Fruit fly (Drosophila melanogaster): ENCODE data around the gene CG33654.

CG33654 gene

dm6 chr3R:9594839-9595238 is 11.8 kb upstream of the CG33654 start:
- no peak for TF ChIP-seq usp (GFP tag; optimal IDR thresholded peaks at IDR 0.05)
- TF ChIP-seq Myc (optimal IDR thresholded peaks at IDR 0.05) = no peak
- no peak for TF ChIP-seq Hr83 (GFP tag; optimal IDR thresholded peaks at IDR 0.05; ENCODE audit: poor library complexity, severe bottlenecking)
- TF ChIP-seq Dif (GFP tag; optimal IDR thresholded peaks at IDR 0.05; ENCODE audit: partially characterized antibody) = no peak
- TF ChIP-seq CG32264 (GFP tag; optimal IDR thresholded peaks at IDR 0.05) = no peak
- no peak for TF ChIP-seq Sp1 (GFP tag; optimal IDR thresholded peaks at IDR 0.05)
- TF ChIP-seq ey (GFP tag; optimal IDR thresholded peaks at IDR 0.05) = no peak
- TF ChIP-seq fru (GFP tag; optimal IDR thresholded peaks at IDR 0.05) = no peak
- TF ChIP-seq N (GFP tag; optimal IDR thresholded peaks at IDR 0.05) = no peak
- no peak for TF ChIP-seq Rel (GFP tag; optimal IDR thresholded peaks at IDR 0.05)
- no peak for TF ChIP-seq Rel (tag; optimal IDR thresholded peaks at IDR 0.05)
- no peak for TF ChIP-seq Hr78 (GFP tag; optimal IDR thresholded peaks at IDR 0.05)
- no peak for TF ChIP-seq foxo (GFP tag; optimal IDR thresholded peaks at IDR 0.05)
- no peak for TF ChIP-seq pan (optimal IDR thresholded peaks at IDR 0.05)
- no peak for TF ChIP-seq CG9705 (GFP tag; optimal IDR thresholded peaks at IDR 0.05)
- TF ChIP-seq sv (GFP tag; optimal IDR thresholded peaks at IDR 0.05) = no peak
- no peak for TF ChIP-seq h (GFP tag; optimal IDR thresholded peaks at IDR 0.05)

DNA sequence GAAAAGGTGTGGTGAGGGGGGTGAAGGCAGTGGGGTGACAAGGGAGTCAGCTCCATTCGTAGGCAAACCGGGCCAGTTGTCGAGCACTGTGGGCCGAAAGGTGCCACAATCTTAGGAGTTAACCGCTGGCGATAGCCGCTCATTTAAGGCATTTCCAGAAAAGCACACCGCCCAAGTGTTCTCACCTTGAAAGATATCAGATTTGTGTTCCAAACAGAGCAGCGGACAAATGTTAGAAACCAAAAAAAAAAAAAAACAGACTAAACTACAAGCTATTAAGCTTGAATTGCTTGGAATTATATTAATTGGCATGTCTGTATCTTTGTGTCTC is 11.2 kb upstream of the CG33654 start:
- TF ChIP-seq ey (GFP tag; optimal IDR thresholded peaks at IDR 0.05) (no peak), Dif (GFP tag; optimal IDR thresholded peaks at IDR 0.05; ENCODE audit: partially characterized antibody) (no peak), Rel (GFP tag; optimal IDR thresholded peaks at IDR 0.05) (no peak), Rel (tag; optimal IDR thresholded peaks at IDR 0.05) (no peak), N (GFP tag; optimal IDR thresholded peaks at IDR 0.05) (no peak), woc (GFP tag; optimal IDR thresholded peaks at IDR 0.05) (no peak), HLH106 (tag; optimal IDR thresholded peaks at IDR 0.05) (no peak), psq (GFP tag; optimal IDR thresholded peaks at IDR 0.05) (no peak), Mio (GFP tag; optimal IDR thresholded peaks at IDR 0.05) (no peak), br (GFP tag; optimal IDR thresholded peaks at IDR 0.05) (no peak), h (GFP tag; optimal IDR thresholded peaks at IDR 0.05) (no peak), CG9705 (GFP tag; optimal IDR thresholded peaks at IDR 0.05) (no peak)

dm6 chr3R:9593408-9594250 is 10.6 kb upstream of the CG33654 start:
- TF ChIP-seq Hnf4 (GFP tag; optimal IDR thresholded peaks at IDR 0.05) (no peak), foxo (GFP tag; optimal IDR thresholded peaks at IDR 0.05) (peak in 1 of 2 experiments; percentile 28), fru (GFP tag; optimal IDR thresholded peaks at IDR 0.05) (peak; percentile 12)

DNA sequence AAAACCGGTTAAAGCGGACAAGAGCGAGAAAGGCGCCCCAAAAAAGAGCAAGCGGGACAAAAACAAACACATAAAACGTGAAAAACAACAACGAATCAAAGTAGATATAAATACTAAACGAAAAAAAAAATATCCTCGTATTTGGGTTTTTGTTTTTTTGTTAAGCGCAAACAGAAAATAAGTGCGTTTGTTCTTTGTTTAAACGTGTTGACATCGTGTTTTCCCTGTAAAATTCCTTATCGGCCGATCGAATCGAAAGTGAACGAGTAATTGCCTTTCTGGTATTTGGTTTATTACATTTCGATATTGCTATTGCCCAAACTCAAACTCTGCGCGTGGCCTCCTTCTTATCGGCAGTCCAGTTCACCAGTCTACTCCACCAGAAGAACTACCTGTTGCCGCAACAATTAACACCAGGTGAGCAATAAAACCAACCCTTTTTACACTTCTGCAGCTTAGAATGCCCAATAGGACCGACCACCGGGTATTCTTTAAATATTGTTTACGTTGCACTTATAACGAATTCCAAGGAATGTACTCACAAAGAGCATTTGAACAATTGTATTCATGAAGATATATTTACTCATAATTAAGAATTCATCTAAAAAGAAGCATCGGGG is 8.9 kb upstream of the CG33654 start:
- no peak for TF ChIP-seq Jra (GFP tag; optimal IDR thresholded peaks at IDR 0.05)
- TF ChIP-seq usp (GFP tag; optimal IDR thresholded peaks at IDR 0.05) = no peak
- TF ChIP-seq psq (GFP tag; optimal IDR thresholded peaks at IDR 0.05) = no peak
- TF ChIP-seq Rel (GFP tag; optimal IDR thresholded peaks at IDR 0.05) = no peak
- no peak for TF ChIP-seq Rel (tag; optimal IDR thresholded peaks at IDR 0.05)
- TF ChIP-seq ey (GFP tag; optimal IDR thresholded peaks at IDR 0.05) = no peak
- no peak for TF ChIP-seq Dfd (GFP tag; optimal IDR thresholded peaks at IDR 0.05)
- TF ChIP-seq woc (GFP tag; optimal IDR thresholded peaks at IDR 0.05) = no peak
- TF ChIP-seq Hnf4 (GFP tag; optimal IDR thresholded peaks at IDR 0.05) = no peak
- no peak for TF ChIP-seq jim (GFP tag; optimal IDR thresholded peaks at IDR 0.05)
- no peak for TF ChIP-seq CG9705 (GFP tag; optimal IDR thresholded peaks at IDR 0.05)
- TF ChIP-seq GATAd (GFP tag; optimal IDR thresholded peaks at IDR 0.05) = no peak
- TF ChIP-seq Dif (GFP tag; optimal IDR thresholded peaks at IDR 0.05; ENCODE audit: partially characterized antibody) = no peak
- no peak for TF ChIP-seq dl (GFP tag; optimal IDR thresholded peaks at IDR 0.05; ENCODE audit: insufficient read depth in 1 of 2, partially characterized antibody in 2 of 2)
- TF ChIP-seq Vsx2 (GFP tag; optimal IDR thresholded peaks at IDR 0.05; ENCODE audit: partially characterized antibody) = no peak
- no peak for TF ChIP-seq fru (GFP tag; optimal IDR thresholded peaks at IDR 0.05)
- TF ChIP-seq dsf (GFP tag; optimal IDR thresholded peaks at IDR 0.05; ENCODE audit: borderline replicate concordance) = no peak
- TF ChIP-seq rgr (GFP tag; optimal IDR thresholded peaks at IDR 0.05) = no peak
- TF ChIP-seq N (GFP tag; optimal IDR thresholded peaks at IDR 0.05) = no peak

Data from whole organism, wandering third instar larva.